Fruit fly (Drosophila melanogaster) whole organism, embryonic: Measurements from ENCODE around the gene CG13898.

Experiments
- Ada2b ChIP-seq: fragments of 200-800 bp; sonication (Bioruptor generic); IDR thresholded peaks from 2 replicates; pipeline ENCODE4 v1.3.6; 2022; ENCODE audit warnings: missing biosample characterization, missing genetic modification characterization
- Antp ChIP-seq: fragments of 200-800 bp; sonication (Bioruptor generic); optimal IDR thresholded peaks from 3 replicates; lab custom pipeline; 2016; ENCODE audit warnings: missing biosample characterization, missing genetic modification characterization
- CG11504 ChIP-seq: fragments of 200-800 bp; sonication (Bioruptor generic); optimal IDR thresholded peaks from 3 replicates; lab custom pipeline; 2019; ENCODE audit warnings: missing biosample characterization, mild to moderate bottlenecking, missing genetic modification characterization, moderate library complexity
- CG12104 ChIP-seq: fragments of 200-800 bp; sonication (Bioruptor generic); optimal IDR thresholded peaks from 3 replicates; lab custom pipeline; 2016; ENCODE audit warnings: missing biosample characterization, missing genetic modification characterization
- CG12155 ChIP-seq: fragments of 200-800 bp; sonication (Bioruptor generic); optimal IDR thresholded peaks from 3 replicates; lab custom pipeline; 2016; ENCODE audit warnings: missing biosample characterization, missing genetic modification characterization
- CG12942 ChIP-seq: fragments of 200-800 bp; sonication (Bioruptor generic); optimal IDR thresholded peaks from 3 replicates; lab custom pipeline; 2016; ENCODE audit warnings: missing biosample characterization, missing genetic modification characterization
- CG14050 ChIP-seq: fragments of 200-800 bp; sonication (Bioruptor generic); IDR thresholded peaks from 3 replicates; pipeline ENCODE4 v1.3.6; 2022; ENCODE audit warnings: missing biosample characterization, missing genetic modification characterization
- CG15269 ChIP-seq: fragments of 200-800 bp; sonication (Bioruptor generic); optimal IDR thresholded peaks from 2 replicates; lab custom pipeline; 2018; ENCODE audit warnings: missing biosample characterization, mild to moderate bottlenecking, missing genetic modification characterization, moderate library complexity
- CG15479 ChIP-seq: fragments of 200-800 bp; sonication (Bioruptor generic); optimal IDR thresholded peaks from 3 replicates; lab custom pipeline; 2019; ENCODE audit warnings: missing biosample characterization, mild to moderate bottlenecking, missing genetic modification characterization, moderate library complexity
- CG17359 ChIP-seq: fragments of 200-800 bp; sonication (Bioruptor generic); optimal IDR thresholded peaks from 3 replicates; lab custom pipeline; 2018; ENCODE audit warnings: missing biosample characterization, mild to moderate bottlenecking, missing genetic modification characterization, moderate library complexity
- CG17912 ChIP-seq: fragments of 200-800 bp; sonication (Bioruptor generic); optimal IDR thresholded peaks from 2 replicates; lab custom pipeline; 2018; ENCODE audit warnings: missing biosample characterization, mild to moderate bottlenecking, missing genetic modification characterization
- CG3065 ChIP-seq: fragments of 200-800 bp; sonication (Bioruptor generic); optimal IDR thresholded peaks from 2 replicates; lab custom pipeline; 2016; ENCODE audit warnings: missing biosample characterization, missing genetic modification characterization
- CG32767 ChIP-seq: fragments of 200-800 bp; sonication (Bioruptor generic); IDR thresholded peaks from 2 replicates; pipeline ENCODE4 v1.3.6; 2022; ENCODE audit warnings: missing biosample characterization, missing genetic modification characterization
- CG34422 ChIP-seq: fragments of 200-800 bp; sonication (Bioruptor generic); IDR thresholded peaks from 3 replicates; pipeline ENCODE4 v1.3.6; 2022; ENCODE audit warnings: missing biosample characterization, missing genetic modification characterization
- CG3838 ChIP-seq: fragments of 200-800 bp; sonication (Bioruptor generic); optimal IDR thresholded peaks from 3 replicates; lab custom pipeline; 2016; ENCODE audit warnings: missing biosample characterization, missing genetic modification characterization
- CG4424 ChIP-seq: fragments of 200-800 bp; sonication (Bioruptor generic); optimal IDR thresholded peaks from 3 replicates; lab custom pipeline; 2016; ENCODE audit warnings: missing biosample characterization, missing genetic modification characterization
- CG4730 ChIP-seq: fragments of 200-800 bp; sonication (Bioruptor generic); IDR thresholded peaks from 2 replicates; pipeline ENCODE4 v1.3.6; 2022; ENCODE audit warnings: missing biosample characterization, missing genetic modification characterization
- CG6175 ChIP-seq: fragments of 200-800 bp; sonication (Bioruptor generic); IDR thresholded peaks from 3 replicates; pipeline ENCODE4 v1.3.6; 2022; ENCODE audit warnings: missing biosample characterization, missing genetic modification characterization
- CG7745 ChIP-seq: fragments of 200-800 bp; sonication (Bioruptor generic); optimal IDR thresholded peaks from 2 replicates; lab custom pipeline; 2018; ENCODE audit warnings: missing biosample characterization, mild to moderate bottlenecking, missing genetic modification characterization, moderate library complexity
- CG9727 ChIP-seq: fragments of 200-800 bp; sonication (Bioruptor generic); optimal IDR thresholded peaks from 3 replicates; lab custom pipeline; 2017; ENCODE audit warnings: missing biosample characterization, mild to moderate bottlenecking, missing genetic modification characterization
- CrebB ChIP-seq: fragments of 200-800 bp; sonication (Bioruptor generic); optimal IDR thresholded peaks from 3 replicates; lab custom pipeline; 2018; ENCODE audit warnings: missing biosample characterization, mild to moderate bottlenecking, missing genetic modification characterization
- Ets97D ChIP-seq: fragments of 200-800 bp; sonication (Bioruptor generic); optimal IDR thresholded peaks from 3 replicates; lab custom pipeline; 2016; ENCODE audit warnings: missing biosample characterization, missing genetic modification characterization
- Gsc ChIP-seq: fragments of 200-800 bp; sonication (Bioruptor generic); IDR thresholded peaks from 2 replicates; pipeline ENCODE4 v1.3.6; 2022; ENCODE audit warnings: missing biosample characterization, missing genetic modification characterization
- HLH3B ChIP-seq: fragments of 200-800 bp; sonication (Bioruptor generic); IDR thresholded peaks from 2 replicates; pipeline ENCODE4 v1.3.6; 2022; ENCODE audit warnings: missing biosample characterization, missing genetic modification characterization
- Hr51 ChIP-seq, 2 experiments: fragments of 200-800 bp; sonication (Bioruptor generic); optimal IDR thresholded peaks; 2 replicates in 1 of 2; 3 replicates in 1 of 2; lab custom pipeline; 2016 to 2018; ENCODE audit warnings: missing biosample characterization in 2 of 2, missing genetic modification characterization in 2 of 2, mild to moderate bottlenecking in 1 of 2, moderate library complexity in 1 of 2
- Med ChIP-seq: fragments of 200-800 bp; sonication (Bioruptor generic); peaks from one replicate; lab custom pipeline; 2016; ENCODE audit warnings: missing biosample characterization, missing genetic modification characterization, mild to moderate bottlenecking, inconsistent platforms, moderate library complexity
- Oli ChIP-seq: fragments of 200-800 bp; sonication (Bioruptor generic); optimal IDR thresholded peaks from 2 replicates; lab custom pipeline; 2018; ENCODE audit warnings: missing biosample characterization, mild to moderate bottlenecking, missing genetic modification characterization, moderate library complexity
- Side ChIP-seq: fragments of 200-800 bp; sonication (Bioruptor generic); optimal IDR thresholded peaks from 2 replicates; lab custom pipeline; 2016; ENCODE audit warnings: missing biosample characterization, missing genetic modification characterization
- Six4 ChIP-seq: fragments of 200-800 bp; sonication (Bioruptor generic); optimal IDR thresholded peaks from 2 replicates; lab custom pipeline; 2016; ENCODE audit warnings: missing biosample characterization, missing genetic modification characterization
- ara ChIP-seq: fragments of 200-800 bp; sonication (Bioruptor generic); IDR thresholded peaks from 2 replicates; pipeline ENCODE4 v1.3.6; 2022; ENCODE audit warnings: missing biosample characterization, missing genetic modification characterization
- bowl ChIP-seq: fragments of 200-800 bp; sonication (Bioruptor generic); IDR thresholded peaks from 2 replicates; pipeline ENCODE4 v1.3.6; 2022; ENCODE audit warnings: missing biosample characterization, missing genetic modification characterization
- cas ChIP-seq: fragments of 200-800 bp; sonication (Bioruptor generic); IDR thresholded peaks from 2 replicates; pipeline ENCODE4 v1.3.6; 2022; ENCODE audit warnings: missing biosample characterization, missing genetic modification characterization
- chinmo ChIP-seq: fragments of 200-800 bp; sonication (Bioruptor generic); IDR thresholded peaks from 4 replicates; pipeline ENCODE4 v1.3.6; 2022; ENCODE audit warnings: missing biosample characterization, missing genetic modification characterization; ENCODE audit not compliant: partially characterized antibody
- crol ChIP-seq: fragments of 200-800 bp; sonication (Bioruptor generic); IDR thresholded peaks from 2 replicates; pipeline ENCODE4 v1.3.6; 2022; ENCODE audit warnings: missing biosample characterization, missing genetic modification characterization
- fd102C ChIP-seq: fragments of 200-800 bp; sonication (Bioruptor generic); optimal IDR thresholded peaks from 2 replicates; lab custom pipeline; 2018; ENCODE audit warnings: missing biosample characterization, mild to moderate bottlenecking, missing genetic modification characterization, moderate library complexity
- ftz-f1 ChIP-seq: fragments of 200-800 bp; sonication (Bioruptor generic); optimal IDR thresholded peaks from 2 replicates; lab custom pipeline; 2016; ENCODE audit warnings: missing biosample characterization, missing genetic modification characterization
- gsb-n ChIP-seq: fragments of 200-800 bp; sonication (Bioruptor generic); optimal IDR thresholded peaks from 3 replicates; lab custom pipeline; 2018; ENCODE audit warnings: missing biosample characterization, mild to moderate bottlenecking, missing genetic modification characterization
- jigr1 ChIP-seq: fragments of 200-800 bp; sonication (Bioruptor generic); IDR thresholded peaks from 3 replicates; pipeline ENCODE4 v1.3.6; 2022; ENCODE audit warnings: missing biosample characterization, missing genetic modification characterization
- kni ChIP-seq: fragments of 200-800 bp; sonication (Bioruptor generic); optimal IDR thresholded peaks from 3 replicates; lab custom pipeline; 2017; ENCODE audit warnings: mild to moderate bottlenecking, missing biosample characterization, missing genetic modification reagents, missing genetic modification characterization
- lbe ChIP-seq: fragments of 200-800 bp; sonication (Bioruptor generic); optimal IDR thresholded peaks from 2 replicates; lab custom pipeline; 2016; ENCODE audit warnings: missing biosample characterization, mild to moderate bottlenecking, missing genetic modification characterization
- mam ChIP-seq: fragments of 200-800 bp; sonication (Bioruptor generic); optimal IDR thresholded peaks from 3 replicates; lab custom pipeline; 2016; ENCODE audit warnings: missing biosample characterization, missing genetic modification characterization
- onecut ChIP-seq: fragments of 200-800 bp; sonication (Bioruptor generic); IDR thresholded peaks from 2 replicates; pipeline ENCODE4 v1.3.6; 2022; ENCODE audit warnings: missing biosample characterization, missing genetic modification characterization
- pnt ChIP-seq: fragments of 200-800 bp; sonication (Bioruptor generic); optimal IDR thresholded peaks from 3 replicates; lab custom pipeline; 2016; ENCODE audit warnings: missing biosample characterization, missing genetic modification characterization
- repo ChIP-seq: fragments of 200-800 bp; sonication (Bioruptor generic); optimal IDR thresholded peaks from 2 replicates; lab custom pipeline; 2016; ENCODE audit warnings: missing biosample characterization, missing genetic modification characterization
- ro ChIP-seq: fragments of 200-800 bp; sonication (Bioruptor generic); IDR thresholded peaks from 2 replicates; pipeline ENCODE4 v1.3.6; 2022; ENCODE audit warnings: missing biosample characterization, missing genetic modification characterization
- row ChIP-seq: fragments of 200-800 bp; sonication (Bioruptor generic); IDR thresholded peaks from 3 replicates; pipeline ENCODE4 v1.3.6; 2022; ENCODE audit warnings: missing biosample characterization, missing genetic modification characterization
- seq ChIP-seq: fragments of 200-800 bp; sonication (Bioruptor generic); IDR thresholded peaks from 2 replicates; pipeline ENCODE4 v1.3.6; 2022; ENCODE audit warnings: missing biosample characterization, missing genetic modification characterization
- ssp ChIP-seq: fragments of 200-800 bp; sonication (Bioruptor generic); IDR thresholded peaks from 2 replicates; pipeline ENCODE4 v1.3.6; 2022; ENCODE audit warnings: missing biosample characterization, missing genetic modification characterization
- tap ChIP-seq: fragments of 200-800 bp; optimal IDR thresholded peaks from 3 replicates; lab custom pipeline; 2019; ENCODE audit warnings: missing biosample characterization, mild to moderate bottlenecking, missing genetic modification characterization, moderate library complexity
- tin ChIP-seq: fragments of 200-800 bp; sonication (Bioruptor generic); optimal IDR thresholded peaks from 3 replicates; lab custom pipeline; 2016; ENCODE audit warnings: missing biosample characterization, missing genetic modification characterization
- wdn ChIP-seq: fragments of 200-800 bp; sonication (Bioruptor generic); IDR thresholded peaks from 2 replicates; pipeline ENCODE4 v1.3.6; 2022; ENCODE audit warnings: missing biosample characterization, missing genetic modification characterization

Gene CG13898

DNA sequence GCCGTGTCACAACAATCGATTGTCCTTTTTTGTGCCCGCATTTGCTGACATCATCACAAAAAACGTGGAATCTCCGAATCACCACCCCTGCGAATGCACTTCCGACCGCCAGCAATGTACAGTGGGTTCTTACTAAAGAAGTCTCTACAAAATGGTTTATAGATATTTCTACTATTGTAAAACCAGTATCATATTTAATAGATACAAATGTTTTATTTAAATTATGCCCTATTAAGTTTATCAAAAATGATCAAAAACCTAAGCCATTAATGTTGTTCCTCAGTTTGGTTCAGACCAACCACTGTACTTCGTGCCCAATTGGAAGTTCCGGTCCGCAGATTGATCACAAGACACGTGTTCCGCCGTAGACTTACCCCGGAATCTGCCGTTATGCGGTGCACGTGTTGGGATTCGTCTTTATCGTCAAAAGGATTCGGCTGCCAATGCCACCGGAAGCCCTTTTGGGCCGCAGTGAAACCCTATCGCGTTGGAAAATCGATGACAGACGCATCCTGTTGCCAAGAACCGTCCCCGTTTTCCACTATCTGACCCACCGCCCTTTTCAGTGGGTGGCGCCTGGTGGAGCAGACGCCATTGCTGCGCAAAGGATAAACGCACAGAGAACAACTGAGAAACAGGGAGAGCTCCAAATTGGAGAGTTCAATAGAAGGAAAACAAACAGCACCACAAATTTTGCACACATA, 858 bp upstream of the CG13898 start (continued):
- no peak for TF ChIP-seq Antp (GFP tag; lab: Kevin White, UChicago)
- peak; percentile 28 for TF ChIP-seq Med (GFP tag; lab: Kevin White, UChicago)
- no peak for TF ChIP-seq ro (GFP tag; lab: Robert Waterston, UW)
- no peak for TF ChIP-seq cas (GFP tag; lab: Robert Waterston, UW)
- TF ChIP-seq CG3065 (GFP tag; lab: Kevin White, UChicago): no peak
- peak; percentile 50 for TF ChIP-seq CG11504 (tag; lab: Kevin White, UChicago)
- no peak for TF ChIP-seq mam
- no peak for TF ChIP-seq Ada2b
- TF ChIP-seq ssp: 0 out of 2 replicates have a peak, but pooled peaks have one; percentile 9
- TF ChIP-seq CG3838 (GFP tag; lab: Kevin White, UChicago): no peak
- TF ChIP-seq CrebB (tag; lab: Kevin White, UChicago): no peak
- TF ChIP-seq Six4 (GFP tag; lab: Kevin White, UChicago): no peak
- TF ChIP-seq wdn (GFP tag; lab: Robert Waterston, UW): no peak
- no peak for TF ChIP-seq CG4424
- TF ChIP-seq CG12942 (GFP tag; lab: Kevin White, UChicago): no peak
- TF ChIP-seq lbe: no peak
- TF ChIP-seq repo: no peak
- no peak for TF ChIP-seq Gsc (GFP tag; lab: Robert Waterston, UW)
- peak; percentile 19 for TF ChIP-seq tap
- peak; percentile 14 for TF ChIP-seq CG9727 (GFP tag; lab: Kevin White, UChicago)
- peak; percentile 97 for TF ChIP-seq onecut (GFP tag; lab: Robert Waterston, UW)
- TF ChIP-seq Ets97D (GFP tag; lab: Kevin White, UChicago): no peak
- no peak for TF ChIP-seq CG12155 (GFP tag; lab: Kevin White, UChicago)
- no peak for TF ChIP-seq tin (GFP tag; lab: Kevin White, UChicago)
- TF ChIP-seq kni: no peak
- no peak for TF ChIP-seq CG6175
- peak; percentile 39 for TF ChIP-seq Oli (tag; lab: Kevin White, UChicago)
- no peak for TF ChIP-seq fd102C (GFP tag; lab: Kevin White, UChicago)
- TF ChIP-seq Side (GFP tag; lab: Kevin White, UChicago): no peak
- no peak for TF ChIP-seq jigr1
- TF ChIP-seq crol (GFP tag; lab: Robert Waterston, UW): no peak
- peak; percentile 56; the same call in 2 of the 3 replicates for TF ChIP-seq row (GFP tag; lab: Robert Waterston, UW)
- no peak for TF ChIP-seq CG12104 (GFP tag; lab: Kevin White, UChicago)
- no peak for TF ChIP-seq chinmo (GFP tag; lab: Robert Waterston, UW)
- peak; percentile 44; the same call in 1 of the 2 replicates for TF ChIP-seq ara (GFP tag; lab: Robert Waterston, UW)
- 0 out of 2 replicates have a peak, but pooled peaks have one; percentile 11 for TF ChIP-seq HLH3B
- TF ChIP-seq CG17912 (GFP tag; lab: Kevin White, UChicago): no peak
- no peak for TF ChIP-seq CG4730 (GFP tag; lab: Robert Waterston, UW)
- TF ChIP-seq CG32767 (GFP tag; lab: Robert Waterston, UW): no peak
- TF ChIP-seq CG15269: peak; percentile 7
- TF ChIP-seq seq (GFP tag; lab: Robert Waterston, UW): 0 out of 2 replicates have a peak, but pooled peaks have one; percentile 27
- TF ChIP-seq CG15479 (GFP tag; lab: Kevin White, UChicago): no peak
- TF ChIP-seq CG17359 (tag; lab: Kevin White, UChicago): peak; percentile 18
- no peak for TF ChIP-seq bowl
- TF ChIP-seq CG7745 (tag; lab: Kevin White, UChicago): no peak
- TF ChIP-seq Hr51 (GFP tag; optimal IDR thresholded peaks at IDR 0.05; lab: Kevin White, UChicago): peak in 1 of 2 experiments; percentile 34
- TF ChIP-seq ftz-f1 (GFP tag; lab: Kevin White, UChicago): no peak
- TF ChIP-seq CG14050 (GFP tag; lab: Robert Waterston, UW): no peak
- no peak for TF ChIP-seq CG34422 (GFP tag; lab: Robert Waterston, UW)
- peak; percentile 59 for TF ChIP-seq gsb-n (tag; lab: Kevin White, UChicago)
- TF ChIP-seq pnt (GFP tag; lab: Kevin White, UChicago): no peak
